Worm (Caenorhabditis elegans) whole organism, L3 larva: Measurements from ENCODE around the gene DH11.5.

Experiments used
- R02D3.7 ChIP-seq: fragments of 150-350 bp; optimal IDR thresholded peaks from 2 replicates; lab custom pipeline; 2014; ENCODE audit warnings: missing biosample characterization, missing genetic modification characterization
- ZK546.5 ChIP-seq: sonication (generic microtip); optimal IDR thresholded peaks from 2 replicates; lab custom pipeline; 2017; ENCODE audit warnings: missing biosample characterization, missing genetic modification characterization
- ama-1 ChIP-seq: fragments of 150-350 bp; optimal IDR thresholded peaks from 2 replicates; lab custom pipeline; 2018
- ceh-28 ChIP-seq: fragments of 150-350 bp; optimal IDR thresholded peaks from 2 replicates; lab custom pipeline; 2014; ENCODE audit warnings: missing biosample characterization, missing genetic modification reagents, missing genetic modification characterization
- ceh-9 ChIP-seq: sonication (generic microtip); optimal IDR thresholded peaks from 2 replicates; lab custom pipeline; 2018; ENCODE audit warnings: missing biosample characterization, missing genetic modification characterization
- daf-12 ChIP-seq: fragments of 150-350 bp; optimal IDR thresholded peaks from 2 replicates; lab custom pipeline; 2014; ENCODE audit warnings: missing biosample characterization, missing genetic modification reagents, missing genetic modification characterization
- egl-5 ChIP-seq: fragments of 150-350 bp; optimal IDR thresholded peaks from 2 replicates; lab custom pipeline; 2017; ENCODE audit warnings: missing biosample characterization, missing genetic modification reagents, missing genetic modification characterization, inconsistent platforms
- elt-1 ChIP-seq: fragments of 150-350 bp; optimal IDR thresholded peaks from 2 replicates; lab custom pipeline; 2014; ENCODE audit warnings: missing biosample characterization, missing genetic modification characterization
- elt-2 ChIP-seq: sonication (generic microtip); optimal IDR thresholded peaks from 2 replicates; lab custom pipeline; 2016; ENCODE audit warnings: missing genetic modification reagents, mild to moderate bottlenecking, missing genetic modification characterization, missing compliant biosample characterization
- elt-3 ChIP-seq, 3 experiments: fragments of 150-350 bp in 1 of 3; sonication (generic microtip) in 2 of 3; optimal IDR thresholded peaks; 2 replicates in 2 of 3; 4 replicates in 1 of 3; lab custom pipeline; 2014 to 2017; ENCODE audit warnings: missing biosample characterization in 3 of 3, missing genetic modification characterization in 3 of 3
- eor-1 ChIP-seq, 2 experiments: fragments of 150-350 bp; optimal IDR thresholded peaks; 2 replicates each; lab custom pipeline; 2014 to 2018; ENCODE audit warnings: missing biosample characterization in 2 of 2, missing genetic modification characterization in 2 of 2
- fkh-10 ChIP-seq: sonication (generic microtip); optimal IDR thresholded peaks from 2 replicates; lab custom pipeline; 2017; ENCODE audit warnings: missing biosample characterization, missing genetic modification reagents, missing genetic modification characterization
- fkh-2 ChIP-seq: fragments of 150-350 bp; optimal IDR thresholded peaks from 2 replicates; lab custom pipeline; 2014; ENCODE audit warnings: missing biosample characterization, missing genetic modification reagents, missing genetic modification characterization
- fos-1 ChIP-seq: fragments of 150-350 bp; optimal IDR thresholded peaks from 2 replicates; lab custom pipeline; 2014; ENCODE audit warnings: missing biosample characterization, missing genetic modification characterization
- hmg-11 ChIP-seq: sonication (generic microtip); optimal IDR thresholded peaks from 2 replicates; lab custom pipeline; 2016; ENCODE audit warnings: missing genetic modification characterization, missing compliant biosample characterization
- jun-1 ChIP-seq: fragments of 150-350 bp; optimal IDR thresholded peaks from 2 replicates; lab custom pipeline; 2014; ENCODE audit warnings: missing biosample characterization, missing genetic modification reagents, missing genetic modification characterization
- lin-15B ChIP-seq: fragments of 150-350 bp; optimal IDR thresholded peaks from 2 replicates; lab custom pipeline; 2014; ENCODE audit warnings: missing biosample characterization, missing genetic modification characterization
- lin-39 ChIP-seq: fragments of 150-350 bp; optimal IDR thresholded peaks from 2 replicates; lab custom pipeline; 2018; ENCODE audit warnings: missing biosample characterization, missing genetic modification reagents, missing genetic modification characterization
- lsy-12 ChIP-seq: sonication (generic microtip); optimal IDR thresholded peaks from 2 replicates; lab custom pipeline; 2016; ENCODE audit warnings: mild to moderate bottlenecking, missing genetic modification characterization, missing compliant biosample characterization
- mdl-1 ChIP-seq: fragments of 150-350 bp; optimal IDR thresholded peaks from 2 replicates; lab custom pipeline; 2014; ENCODE audit warnings: missing biosample characterization, missing genetic modification characterization
- mml-1 ChIP-seq: fragments of 150-350 bp; sonication (generic microtip); optimal IDR thresholded peaks from 3 replicates; lab custom pipeline; 2014; ENCODE audit warnings: missing biosample characterization, missing genetic modification characterization
- nfya-1 ChIP-seq: sonication (generic microtip); optimal IDR thresholded peaks from 2 replicates; lab custom pipeline; 2017; ENCODE audit warnings: missing genetic modification characterization, mild to moderate bottlenecking, missing compliant biosample characterization, antibody characterized with exemption, moderate library complexity; ENCODE audit not compliant: insufficient read depth
- nhr-12 ChIP-seq: fragments of 150-350 bp; optimal IDR thresholded peaks from 2 replicates; lab custom pipeline; 2014; ENCODE audit warnings: missing biosample characterization, missing genetic modification characterization
- nhr-23 ChIP-seq: fragments of 150-350 bp; optimal IDR thresholded peaks from 2 replicates; lab custom pipeline; 2014; ENCODE audit warnings: missing biosample characterization, missing genetic modification reagents, missing genetic modification characterization
- nhr-237 ChIP-seq: fragments of 150-350 bp; optimal IDR thresholded peaks from 2 replicates; lab custom pipeline; 2014; ENCODE audit warnings: missing biosample characterization, missing genetic modification characterization
- nhr-25 ChIP-seq: sonication (generic microtip); optimal IDR thresholded peaks from 2 replicates; lab custom pipeline; 2017; ENCODE audit warnings: missing biosample characterization, missing genetic modification characterization
- nhr-28 ChIP-seq: fragments of 150-350 bp; optimal IDR thresholded peaks from 2 replicates; lab custom pipeline; 2014; ENCODE audit warnings: missing biosample characterization, missing genetic modification characterization
- nhr-43 ChIP-seq: sonication (generic microtip); optimal IDR thresholded peaks from 2 replicates; lab custom pipeline; 2016; ENCODE audit warnings: mild to moderate bottlenecking, missing genetic modification characterization, missing compliant biosample characterization; ENCODE audit not compliant: poor library complexity, severe bottlenecking
- nhr-67 ChIP-seq: fragments of 150-350 bp; optimal IDR thresholded peaks from 2 replicates; lab custom pipeline; 2014; ENCODE audit warnings: missing biosample characterization, missing genetic modification characterization
- pha-4 ChIP-seq: fragments of 150-350 bp; optimal IDR thresholded peaks from 2 replicates; lab custom pipeline; 2014; ENCODE audit warnings: missing biosample characterization, missing genetic modification reagents, missing genetic modification characterization
- pqm-1 ChIP-seq: fragments of 150-350 bp; optimal IDR thresholded peaks from 2 replicates; lab custom pipeline; 2017; ENCODE audit warnings: missing biosample characterization, missing genetic modification characterization, inconsistent platforms
- sea-2 ChIP-seq: fragments of 150-350 bp; sonication (generic microtip); optimal IDR thresholded peaks from 4 replicates; lab custom pipeline; 2014; ENCODE audit warnings: missing biosample characterization, missing genetic modification reagents, missing genetic modification characterization
- skn-1 ChIP-seq: fragments of 150-350 bp; optimal IDR thresholded peaks from 2 replicates; lab custom pipeline; 2014; ENCODE audit warnings: missing biosample characterization, missing genetic modification characterization
- snpc-4 ChIP-seq: fragments of 150-350 bp; optimal IDR thresholded peaks from 2 replicates; lab custom pipeline; 2014; ENCODE audit warnings: missing biosample characterization, missing genetic modification characterization
- tbx-2 ChIP-seq: sonication (generic microtip); optimal IDR thresholded peaks from 2 replicates; lab custom pipeline; 2016; ENCODE audit warnings: mild to moderate bottlenecking, missing genetic modification characterization, missing compliant biosample characterization
- unc-39 ChIP-seq: sonication (generic microtip); optimal IDR thresholded peaks from 4 replicates; lab custom pipeline; 2017; ENCODE audit warnings: missing biosample characterization, missing genetic modification characterization
- zag-1 ChIP-seq: fragments of 150-350 bp; optimal IDR thresholded peaks from 2 replicates; lab custom pipeline; 2014; ENCODE audit warnings: missing biosample characterization, missing genetic modification characterization
- ztf-11 ChIP-seq: fragments of 150-350 bp; optimal IDR thresholded peaks from 2 replicates; lab custom pipeline; 2014; ENCODE audit warnings: missing biosample characterization, missing genetic modification characterization
- ztf-4 ChIP-seq: fragments of 150-350 bp; optimal IDR thresholded peaks from 2 replicates; lab custom pipeline; 2014; ENCODE audit warnings: missing biosample characterization, missing genetic modification characterization

DH11.5 gene

DNA sequence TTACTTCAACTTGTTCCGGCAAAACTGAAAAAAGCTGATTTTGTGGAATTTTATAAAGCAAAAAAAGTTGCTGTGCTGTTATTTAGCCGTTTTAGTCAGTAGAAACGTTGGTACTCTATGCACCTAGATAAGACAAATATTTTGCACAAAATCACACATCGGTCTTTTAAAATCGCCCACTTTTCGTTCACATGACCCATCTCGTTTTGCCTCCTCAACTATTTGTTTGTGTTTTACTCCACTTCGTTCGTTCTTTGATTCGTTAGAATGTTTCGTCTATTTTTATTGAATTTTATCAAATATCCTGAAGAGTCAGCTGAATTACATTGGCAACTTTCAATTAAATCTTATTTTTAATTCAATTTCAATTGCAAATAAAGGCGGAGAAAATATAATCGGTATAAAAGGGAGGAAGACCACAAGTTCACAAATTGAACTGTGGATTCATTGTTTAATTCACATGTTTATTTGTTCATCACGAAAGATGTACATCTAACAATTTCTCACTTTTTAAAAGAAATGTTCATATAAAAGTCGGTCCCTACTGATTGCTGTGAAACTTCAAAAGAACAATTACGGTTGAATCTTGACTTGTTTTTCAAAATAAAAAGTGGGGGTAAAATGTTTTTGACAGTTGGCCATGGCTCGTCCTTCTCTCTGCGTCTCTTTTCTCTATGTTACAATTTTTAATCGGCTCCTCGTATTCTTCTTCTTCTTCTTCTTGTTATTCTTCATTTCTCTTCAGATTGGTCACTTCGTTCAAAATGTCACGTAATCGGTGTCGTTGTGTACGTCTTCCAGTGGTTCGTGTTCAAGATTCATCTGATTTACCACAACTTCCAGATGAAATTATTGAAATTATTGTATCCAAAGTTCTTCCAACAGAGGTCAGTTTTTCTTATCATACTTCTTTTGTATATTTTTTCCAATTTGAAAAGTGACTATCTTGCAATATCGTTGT, 35.9 kb downstream of the DH11.5 start, which contains the start of gene DH11.2:
DH11.2 (plus strand) TSS at position 746 of the 961 bp plus-strand sequence.
- TF ChIP-seq ceh-28 (no peak), pha-4 (tag; lab: Kevin White, UChicago) (peak; percentile 76), daf-12 (no peak), nhr-237 (tag; lab: Kevin White, UChicago) (no peak), nhr-67 (tag; lab: Kevin White, UChicago) (no peak), fkh-2 (tag; lab: Kevin White, UChicago) (no peak), pqm-1 (peak; percentile 65), elt-3 (tag; optimal IDR thresholded peaks at IDR 0.05; lab: Kevin White, UChicago) (no peak), fkh-10 (GFP tag; lab: Kevin White, UChicago) (no peak), ama-1 (lab: Kevin White, UChicago) (peak; percentile 56), nhr-28 (tag; lab: Kevin White, UChicago) (no peak), fos-1 (no peak), elt-1 (tag; lab: Kevin White, UChicago) (no peak), elt-2 (tag; lab: Kevin White, UChicago) (peak; percentile 29), lsy-12 (no peak), sea-2 (GFP tag; lab: Kevin White, UChicago) (no peak)
- TF ChIP-seq, all 47 proteins: peak for 4

DNA sequence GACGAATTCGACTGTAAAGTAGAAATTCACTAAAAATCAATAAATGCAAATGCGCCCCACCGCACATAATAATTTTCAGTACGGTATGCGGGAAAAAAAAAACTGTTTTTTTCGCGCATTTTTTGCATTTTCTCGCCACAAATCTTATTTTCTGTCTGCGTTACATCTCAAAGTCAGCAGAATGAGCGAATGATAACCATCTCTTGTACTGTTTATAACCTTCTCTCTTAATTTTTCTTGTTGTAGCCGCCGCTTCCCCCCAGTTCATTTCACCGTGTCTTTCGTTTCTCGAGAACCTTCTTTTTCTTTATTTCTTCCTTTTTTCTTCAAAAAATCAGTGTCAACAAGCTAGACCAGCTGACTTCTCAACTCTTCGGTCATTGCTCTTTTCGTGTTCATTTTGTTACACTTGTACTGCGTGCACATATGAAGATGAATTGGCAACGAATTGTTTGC, 39.1 kb downstream of the DH11.5 start:
- TF ChIP-seq elt-1 (tag; lab: Kevin White, UChicago) (peak; percentile 37), R02D3.7 (no peak), pha-4 (tag; lab: Kevin White, UChicago) (peak; percentile 94), lsy-12 (peak; percentile 30), nhr-25 (tag; lab: Kevin White, UChicago) (peak; percentile 15), hmg-11 (tag; lab: Kevin White, UChicago) (no peak), ama-1 (lab: Kevin White, UChicago) (peak; percentile 72), nhr-43 (tag; lab: Kevin White, UChicago) (peak; percentile 59)

DNA sequence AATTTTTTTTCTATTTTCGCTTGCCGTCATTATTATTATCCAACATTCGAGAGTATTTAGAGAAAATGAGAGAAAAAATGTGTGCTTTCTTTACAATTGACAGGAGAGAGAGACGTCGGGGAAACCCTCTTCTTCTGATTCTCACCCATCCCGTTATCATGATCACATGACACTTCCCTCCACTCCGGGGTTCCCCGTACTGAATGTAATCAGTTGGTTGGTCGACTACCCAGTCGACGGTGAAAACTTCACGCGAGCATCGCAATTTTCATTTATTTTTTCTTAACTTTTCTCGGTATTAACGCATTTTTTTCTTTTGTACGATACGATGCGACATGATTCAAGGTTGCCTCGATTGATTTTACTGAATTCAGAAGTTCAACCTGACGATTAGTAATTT, 39.8 kb downstream of the DH11.5 start:
- peak; percentile 57 for TF ChIP-seq nfya-1 (tag; lab: Kevin White, UChicago)
- TF ChIP-seq sea-2 (GFP tag; lab: Kevin White, UChicago) = no peak
- TF ChIP-seq lin-39 (tag; lab: Kevin White, UChicago) = no peak
- TF ChIP-seq elt-2 (tag; lab: Kevin White, UChicago) = peak; percentile 68
- peak in 1 of 3 experiments; percentile 5 for TF ChIP-seq elt-3 (tag; optimal IDR thresholded peaks at IDR 0.05; lab: Kevin White, UChicago)
- TF ChIP-seq mdl-1 (tag; lab: Kevin White, UChicago) = no peak
- peak; percentile 70 for TF ChIP-seq pqm-1
- TF ChIP-seq mml-1 = no peak
- peak; percentile 81 for TF ChIP-seq ama-1 (lab: Kevin White, UChicago)
- TF ChIP-seq fkh-10 (GFP tag; lab: Kevin White, UChicago) = no peak
- TF ChIP-seq nhr-23 (tag; lab: Kevin White, UChicago) = peak; percentile 1
- TF ChIP-seq ceh-28 = peak; percentile 4
- no peak for TF ChIP-seq ZK546.5
- TF ChIP-seq jun-1 (tag; lab: Kevin White, UChicago) = peak; percentile 26
- TF ChIP-seq pha-4 (tag; lab: Kevin White, UChicago) = peak; percentile 23
- TF ChIP-seq unc-39 (tag; lab: Kevin White, UChicago) = no peak
- TF ChIP-seq nhr-43 (tag; lab: Kevin White, UChicago) = peak; percentile 47

DNA sequence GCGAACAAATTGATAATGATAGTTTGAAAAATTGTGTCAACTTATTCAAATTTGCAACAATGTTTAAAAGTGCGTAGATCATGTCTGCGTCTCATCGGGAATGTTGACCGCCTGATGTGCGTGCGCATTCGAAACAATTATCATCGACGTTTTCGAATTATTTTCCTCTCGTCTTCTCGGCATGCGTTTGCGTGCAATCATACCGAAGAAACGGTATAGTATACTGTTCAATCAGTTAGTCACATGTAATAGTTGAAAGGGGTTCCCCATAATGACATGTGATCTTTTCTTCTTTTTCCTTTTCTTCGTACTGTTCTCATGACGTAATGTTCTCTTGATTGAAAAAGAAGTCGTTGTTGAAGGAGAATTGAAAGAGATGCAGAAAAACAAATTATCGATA, 40.4 kb downstream of the DH11.5 start:
- TF ChIP-seq ama-1 (lab: Kevin White, UChicago) (peak; percentile 57), pqm-1 (peak; percentile 96), mdl-1 (tag; lab: Kevin White, UChicago) (peak; percentile 73), ztf-4 (tag; lab: Kevin White, UChicago) (no peak), pha-4 (tag; lab: Kevin White, UChicago) (peak; percentile 32), egl-5 (tag; lab: Kevin White, UChicago) (no peak), zag-1 (tag; lab: Kevin White, UChicago) (no peak), jun-1 (tag; lab: Kevin White, UChicago) (peak; percentile 83), lin-15B (tag; lab: Kevin White, UChicago) (no peak), nhr-23 (tag; lab: Kevin White, UChicago) (peak; percentile 96), ztf-11 (tag; lab: Kevin White, UChicago) (no peak), hmg-11 (tag; lab: Kevin White, UChicago) (no peak), unc-39 (tag; lab: Kevin White, UChicago) (no peak), ceh-28 (peak; percentile 34), nfya-1 (tag; lab: Kevin White, UChicago) (peak; percentile 49), nhr-12 (tag; lab: Kevin White, UChicago) (no peak), skn-1 (tag; lab: Kevin White, UChicago) (no peak), eor-1 (tag; optimal IDR thresholded peaks at IDR 0.05; lab: Kevin White, UChicago) (no peak), ceh-9 (no peak), lin-39 (tag; lab: Kevin White, UChicago) (no peak), elt-3 (tag; optimal IDR thresholded peaks at IDR 0.05; lab: Kevin White, UChicago) (peak in 2 of 3 experiments; percentile 46 to 59), nhr-28 (tag; lab: Kevin White, UChicago) (no peak), daf-12 (no peak), nhr-25 (tag; lab: Kevin White, UChicago) (peak; percentile 93), snpc-4 (tag; lab: Kevin White, UChicago) (no peak), R02D3.7 (no peak), tbx-2 (tag; lab: Kevin White, UChicago) (peak; percentile 26), lsy-12 (peak; percentile 77), nhr-237 (tag; lab: Kevin White, UChicago) (no peak), elt-1 (tag; lab: Kevin White, UChicago) (no peak), nhr-43 (tag; lab: Kevin White, UChicago) (peak; percentile 91), elt-2 (tag; lab: Kevin White, UChicago) (peak; percentile 89)
